Worm (Caenorhabditis elegans) whole organism, mixed stage, embryonic: ENCODE results near the gene K03H1.13.

Experiments used
- M03D4.4 ChIP-seq: sonication (generic microtip); optimal IDR thresholded peaks from 2 replicates; lab custom pipeline; 2017; ENCODE audit warnings: mild to moderate bottlenecking, missing genetic modification characterization, missing compliant biosample characterization
- ceh-43 ChIP-seq: fragments of 200-800 bp; sonication (Bioruptor generic); optimal IDR thresholded peaks from 2 replicates; lab custom pipeline; 2018; ENCODE audit warnings: mild to moderate bottlenecking, missing genetic modification characterization, moderate library complexity, missing compliant biosample characterization
- lin-13 ChIP-seq: fragments of 150-350 bp; optimal IDR thresholded peaks from 2 replicates; lab custom pipeline; 2014; ENCODE audit warnings: missing biosample characterization, missing genetic modification characterization
- mep-1 ChIP-seq: fragments of 150-350 bp; optimal IDR thresholded peaks from 2 replicates; lab custom pipeline; 2017; ENCODE audit warnings: missing biosample characterization, missing genetic modification reagents, missing genetic modification characterization, inconsistent platforms
- nhr-12 ChIP-seq: fragments of 150-350 bp; optimal IDR thresholded peaks from 2 replicates; lab custom pipeline; 2014; ENCODE audit warnings: missing biosample characterization, missing genetic modification characterization
- nhr-237 ChIP-seq: fragments of 150-350 bp; optimal IDR thresholded peaks from 2 replicates; lab custom pipeline; 2014; ENCODE audit warnings: missing biosample characterization, missing genetic modification characterization
- nhr-76 ChIP-seq: sonication (generic microtip); optimal IDR thresholded peaks from 2 replicates; lab custom pipeline; 2017; ENCODE audit warnings: missing biosample characterization, missing genetic modification characterization
- pha-4 ChIP-seq: fragments of 150-350 bp; optimal IDR thresholded peaks from 2 replicates; lab custom pipeline; 2018; ENCODE audit warnings: missing biosample characterization, missing genetic modification reagents, missing genetic modification characterization
- snpc-4 ChIP-seq: fragments of 150-350 bp; optimal IDR thresholded peaks from 2 replicates; lab custom pipeline; 2014; ENCODE audit warnings: missing biosample characterization, missing genetic modification characterization
- unc-120 ChIP-seq: sonication (generic microtip); optimal IDR thresholded peaks from 2 replicates; lab custom pipeline; 2017; ENCODE audit warnings: missing genetic modification characterization, missing compliant biosample characterization; ENCODE audit not compliant: poor library complexity, severe bottlenecking
- unc-39 ChIP-seq: fragments of 150-350 bp; optimal IDR thresholded peaks from 2 replicates; lab custom pipeline; 2014; ENCODE audit warnings: missing biosample characterization, missing genetic modification characterization

DNA sequence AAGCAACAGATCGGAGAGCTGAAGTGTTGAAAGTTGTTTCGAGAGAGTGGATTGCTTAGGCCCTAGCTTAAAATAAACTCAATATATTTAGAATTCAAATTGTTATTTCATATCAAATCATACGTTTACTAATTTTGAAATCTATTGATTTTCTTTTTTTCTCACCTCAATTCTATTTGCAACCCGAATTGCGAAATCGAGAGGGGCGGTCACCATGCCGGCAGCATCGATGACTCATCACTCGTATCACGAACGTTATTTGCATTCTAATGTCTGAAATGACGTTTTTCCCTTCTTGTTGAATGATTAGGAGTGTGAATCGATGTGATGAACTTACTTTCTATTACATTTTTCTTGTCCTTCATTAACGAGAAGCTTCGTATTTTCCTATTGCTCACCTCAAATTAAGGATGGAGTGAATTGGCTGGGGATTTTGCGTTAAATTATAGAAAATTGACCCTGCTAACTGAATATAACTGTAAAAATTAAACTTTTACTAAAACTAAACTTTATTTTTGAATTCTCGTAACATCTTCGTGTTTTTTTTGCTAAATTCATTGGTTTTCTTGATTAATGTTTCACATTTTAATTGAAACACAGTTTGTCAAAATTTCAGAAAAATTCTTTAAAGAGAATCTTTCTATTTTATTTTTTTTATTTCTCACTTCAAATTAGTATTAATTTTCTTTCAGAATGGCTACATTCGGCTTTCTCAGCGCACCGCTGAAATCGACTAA lies 6.7 kb upstream of the K03H1.13 start, which contains the start of gene alx-1:
- TF ChIP-seq lin-13 (tag; lab: Kevin White, UChicago) = no peak
- no peak for TF ChIP-seq snpc-4
- no peak for TF ChIP-seq pha-4 (tag; lab: Kevin White, UChicago)
- TF ChIP-seq nhr-237 (tag; lab: Kevin White, UChicago) = no peak
- no peak for TF ChIP-seq M03D4.4 (tag; lab: Kevin White, UChicago)
- TF ChIP-seq unc-120 = no peak
- no peak for TF ChIP-seq unc-39 (tag; lab: Kevin White, UChicago)
- no peak for TF ChIP-seq nhr-12 (tag; lab: Kevin White, UChicago)
- TF ChIP-seq nhr-76 (tag; lab: Kevin White, UChicago) = no peak
- no peak for TF ChIP-seq ceh-43
- no peak for TF ChIP-seq mep-1 (tag; lab: Kevin White, UChicago)
